Worm (Caenorhabditis elegans) whole organism, L3 larva: ENCODE data around the gene aak-1.

Experiments
- ama-1 ChIP-seq: fragments of 150-350 bp; optimal IDR thresholded peaks from 2 replicates; lab custom pipeline; 2018
- ceh-16 ChIP-seq: sonication (generic microtip); optimal IDR thresholded peaks from 2 replicates; lab custom pipeline; 2017; ENCODE audit warnings: missing biosample characterization, missing genetic modification characterization
- ceh-9 ChIP-seq: sonication (generic microtip); optimal IDR thresholded peaks from 2 replicates; lab custom pipeline; 2018; ENCODE audit warnings: missing biosample characterization, missing genetic modification characterization
- elt-1 ChIP-seq: fragments of 150-350 bp; optimal IDR thresholded peaks from 2 replicates; lab custom pipeline; 2014; ENCODE audit warnings: missing biosample characterization, missing genetic modification characterization
- elt-2 ChIP-seq: sonication (generic microtip); optimal IDR thresholded peaks from 2 replicates; lab custom pipeline; 2016; ENCODE audit warnings: missing genetic modification reagents, mild to moderate bottlenecking, missing genetic modification characterization, missing compliant biosample characterization
- elt-3 ChIP-seq, 3 experiments: fragments of 150-350 bp in 1 of 3; sonication (generic microtip) in 2 of 3; optimal IDR thresholded peaks; 2 replicates in 2 of 3; 4 replicates in 1 of 3; lab custom pipeline; 2014 to 2017; ENCODE audit warnings: missing biosample characterization in 3 of 3, missing genetic modification characterization in 3 of 3
- eor-1 ChIP-seq, 2 experiments: fragments of 150-350 bp; optimal IDR thresholded peaks; 2 replicates each; lab custom pipeline; 2014 to 2018; ENCODE audit warnings: missing biosample characterization in 2 of 2, missing genetic modification characterization in 2 of 2
- fkh-10 ChIP-seq: sonication (generic microtip); optimal IDR thresholded peaks from 2 replicates; lab custom pipeline; 2017; ENCODE audit warnings: missing biosample characterization, missing genetic modification reagents, missing genetic modification characterization
- fkh-2 ChIP-seq: fragments of 150-350 bp; optimal IDR thresholded peaks from 2 replicates; lab custom pipeline; 2014; ENCODE audit warnings: missing biosample characterization, missing genetic modification reagents, missing genetic modification characterization
- fos-1 ChIP-seq: fragments of 150-350 bp; optimal IDR thresholded peaks from 2 replicates; lab custom pipeline; 2014; ENCODE audit warnings: missing biosample characterization, missing genetic modification characterization
- hmg-11 ChIP-seq: sonication (generic microtip); optimal IDR thresholded peaks from 2 replicates; lab custom pipeline; 2016; ENCODE audit warnings: missing genetic modification characterization, missing compliant biosample characterization
- jun-1 ChIP-seq: fragments of 150-350 bp; optimal IDR thresholded peaks from 2 replicates; lab custom pipeline; 2014; ENCODE audit warnings: missing biosample characterization, missing genetic modification reagents, missing genetic modification characterization
- lin-15B ChIP-seq: fragments of 150-350 bp; optimal IDR thresholded peaks from 2 replicates; lab custom pipeline; 2014; ENCODE audit warnings: missing biosample characterization, missing genetic modification characterization
- lin-39 ChIP-seq: fragments of 150-350 bp; optimal IDR thresholded peaks from 2 replicates; lab custom pipeline; 2018; ENCODE audit warnings: missing biosample characterization, missing genetic modification reagents, missing genetic modification characterization
- lsy-12 ChIP-seq: sonication (generic microtip); optimal IDR thresholded peaks from 2 replicates; lab custom pipeline; 2016; ENCODE audit warnings: mild to moderate bottlenecking, missing genetic modification characterization, missing compliant biosample characterization
- nfya-1 ChIP-seq: sonication (generic microtip); optimal IDR thresholded peaks from 2 replicates; lab custom pipeline; 2017; ENCODE audit warnings: missing genetic modification characterization, mild to moderate bottlenecking, missing compliant biosample characterization, antibody characterized with exemption, moderate library complexity; ENCODE audit not compliant: insufficient read depth
- nhr-237 ChIP-seq: fragments of 150-350 bp; optimal IDR thresholded peaks from 2 replicates; lab custom pipeline; 2014; ENCODE audit warnings: missing biosample characterization, missing genetic modification characterization
- nhr-25 ChIP-seq: sonication (generic microtip); optimal IDR thresholded peaks from 2 replicates; lab custom pipeline; 2017; ENCODE audit warnings: missing biosample characterization, missing genetic modification characterization
- nhr-43 ChIP-seq: sonication (generic microtip); optimal IDR thresholded peaks from 2 replicates; lab custom pipeline; 2016; ENCODE audit warnings: mild to moderate bottlenecking, missing genetic modification characterization, missing compliant biosample characterization; ENCODE audit not compliant: poor library complexity, severe bottlenecking
- nhr-67 ChIP-seq: fragments of 150-350 bp; optimal IDR thresholded peaks from 2 replicates; lab custom pipeline; 2014; ENCODE audit warnings: missing biosample characterization, missing genetic modification characterization
- nhr-76 ChIP-seq: fragments of 150-350 bp; sonication (generic microtip); optimal IDR thresholded peaks from 5 replicates; lab custom pipeline; 2014; ENCODE audit warnings: missing biosample characterization, missing genetic modification characterization
- nhr-77 ChIP-seq: fragments of 150-350 bp; optimal IDR thresholded peaks from 2 replicates; lab custom pipeline; 2014; ENCODE audit warnings: missing biosample characterization, missing genetic modification characterization
- pqm-1 ChIP-seq: fragments of 150-350 bp; optimal IDR thresholded peaks from 2 replicates; lab custom pipeline; 2017; ENCODE audit warnings: missing biosample characterization, missing genetic modification characterization, inconsistent platforms
- skn-1 ChIP-seq: fragments of 150-350 bp; optimal IDR thresholded peaks from 2 replicates; lab custom pipeline; 2014; ENCODE audit warnings: missing biosample characterization, missing genetic modification characterization
- snpc-4 ChIP-seq: fragments of 150-350 bp; optimal IDR thresholded peaks from 2 replicates; lab custom pipeline; 2014; ENCODE audit warnings: missing biosample characterization, missing genetic modification characterization
- tbx-2 ChIP-seq: sonication (generic microtip); optimal IDR thresholded peaks from 2 replicates; lab custom pipeline; 2016; ENCODE audit warnings: mild to moderate bottlenecking, missing genetic modification characterization, missing compliant biosample characterization
- zag-1 ChIP-seq: fragments of 150-350 bp; optimal IDR thresholded peaks from 2 replicates; lab custom pipeline; 2014; ENCODE audit warnings: missing biosample characterization, missing genetic modification characterization
- ztf-4 ChIP-seq: fragments of 150-350 bp; optimal IDR thresholded peaks from 2 replicates; lab custom pipeline; 2014; ENCODE audit warnings: missing biosample characterization, missing genetic modification characterization

The aak-1 gene

DNA sequence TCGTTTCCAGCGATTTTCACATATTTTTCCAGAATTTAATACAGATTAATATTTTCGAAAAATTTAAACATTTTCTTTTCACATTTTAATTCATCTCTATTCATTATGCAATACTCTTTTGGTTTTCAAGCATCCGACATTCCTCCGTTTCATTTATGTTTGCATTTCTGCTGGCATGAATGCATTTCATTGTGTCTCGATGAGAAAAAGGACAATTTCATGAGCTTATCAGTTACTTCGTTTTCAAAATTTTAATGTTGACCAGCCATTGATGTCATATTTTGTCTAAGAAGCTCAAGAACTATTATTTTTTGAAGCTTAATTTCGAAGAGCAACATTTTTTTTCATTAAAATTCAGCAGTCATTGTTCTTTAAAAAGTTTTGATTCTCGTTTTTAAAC is 42.3 kb downstream of the aak-1 start:
- TF ChIP-seq nfya-1 (tag; lab: Kevin White, UChicago) (no peak), pqm-1 (peak; percentile 63), elt-2 (peak; percentile 28)
- TF ChIP-seq, all 47 proteins: peak for 2

ce11 chrIII:8717231-8717694 is 43.6 kb downstream of the aak-1 start, which contains the start of gene mrpl-11:
Gene mrpl-11 (plus strand): TSS chrIII:8717644.
- TF ChIP-seq nhr-67: no peak
- TF ChIP-seq nfya-1 (tag; lab: Kevin White, UChicago): peak; percentile 41
- peak; percentile 44 for TF ChIP-seq lin-15B
- TF ChIP-seq snpc-4 (tag; lab: Kevin White, UChicago): no peak
- TF ChIP-seq hmg-11 (tag; lab: Kevin White, UChicago): peak; percentile 43
- TF ChIP-seq lsy-12 (tag; lab: Kevin White, UChicago): no peak

DNA sequence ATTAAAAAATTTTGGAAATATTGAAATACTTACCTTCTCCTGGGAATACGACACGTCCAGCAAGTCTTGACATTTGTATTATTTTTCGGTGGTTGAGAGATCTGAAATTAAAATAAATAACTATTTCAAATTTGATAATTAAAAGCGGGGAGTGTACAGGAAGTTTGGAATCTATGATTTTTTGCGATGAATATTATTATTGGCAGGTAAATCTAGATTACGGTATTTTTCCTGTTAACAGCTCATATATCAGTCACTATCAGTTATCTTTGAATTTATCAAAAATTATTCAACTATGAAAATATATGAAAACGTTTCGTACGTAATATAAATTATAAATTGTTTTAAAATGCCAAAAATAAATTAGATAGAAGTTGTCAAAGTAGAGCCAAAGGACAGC is 44.8 kb downstream of the aak-1 start, which contains the start of gene B0303.14:
TSS of gene B0303.14 (minus strand) at position 101 of the 400 bp plus-strand sequence.
- TF ChIP-seq tbx-2 (tag; lab: Kevin White, UChicago) (no peak), ceh-16 (tag; lab: Kevin White, UChicago) (no peak), lin-39 (no peak), fkh-10 (no peak), zag-1 (tag; lab: Kevin White, UChicago) (no peak), jun-1 (no peak), elt-1 (tag; lab: Kevin White, UChicago) (no peak), eor-1 (tag; optimal IDR thresholded peaks at IDR 0.05; lab: Kevin White, UChicago) (no peak), ceh-9 (no peak), fos-1 (no peak), ztf-4 (no peak)

- no peak for TF ChIP-seq elt-2
- no peak for TF ChIP-seq nhr-237 (tag; lab: Kevin White, UChicago)
- TF ChIP-seq ceh-9: no peak
- TF ChIP-seq elt-3 (tag; optimal IDR thresholded peaks at IDR 0.05; lab: Kevin White, UChicago): no peak
- no peak for TF ChIP-seq fkh-2 (tag; lab: Kevin White, UChicago)
- TF ChIP-seq ama-1: no peak
- no peak for TF ChIP-seq lin-39
- no peak for TF ChIP-seq pqm-1
- no peak for TF ChIP-seq nhr-43 (tag; lab: Kevin White, UChicago)
- TF ChIP-seq fkh-10: no peak
- no peak for TF ChIP-seq jun-1
- TF ChIP-seq nhr-76 (tag; lab: Kevin White, UChicago): no peak
Observed at ce11 chrIII:8712968-8713367, 47.9 kb downstream of the aak-1 start.

ce11 chrIII:8710310-8710709 is 50.6 kb downstream of the aak-1 start, which contains the start of gene B0303.11:
Gene B0303.11 (minus strand): TSS chrIII:8710410.
- TF ChIP-seq lin-15B (no peak), ceh-16 (tag; lab: Kevin White, UChicago) (no peak), tbx-2 (tag; lab: Kevin White, UChicago) (no peak), lsy-12 (tag; lab: Kevin White, UChicago) (no peak), nhr-77 (tag; lab: Kevin White, UChicago) (no peak), ceh-9 (no peak), nfya-1 (tag; lab: Kevin White, UChicago) (no peak), skn-1 (tag; lab: Kevin White, UChicago) (no peak), elt-1 (tag; lab: Kevin White, UChicago) (no peak), hmg-11 (tag; lab: Kevin White, UChicago) (no peak), lin-39 (no peak), elt-3 (tag; optimal IDR thresholded peaks at IDR 0.05; lab: Kevin White, UChicago) (no peak), fkh-10 (no peak)

DNA sequence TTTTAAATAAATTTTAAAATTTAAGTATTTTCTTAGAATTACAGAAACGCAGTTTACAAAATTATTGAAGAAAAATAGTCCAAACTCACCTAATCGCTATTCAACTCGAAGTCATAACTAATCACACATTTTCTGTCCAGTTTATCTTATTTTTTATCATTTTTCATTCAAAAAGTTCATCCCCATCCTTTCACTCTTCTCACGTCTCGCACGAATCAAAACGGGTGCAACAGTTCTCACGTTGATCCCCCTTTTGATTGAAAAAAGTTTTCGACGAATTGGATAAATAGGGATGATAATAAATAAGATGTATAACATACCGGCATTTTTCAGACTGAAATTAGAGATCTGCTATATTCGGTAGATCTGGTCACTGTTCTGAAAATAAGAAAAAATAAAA is 51.2 kb downstream of the aak-1 start:
- no peak for TF ChIP-seq nhr-25 (tag; lab: Kevin White, UChicago)
- peak; percentile 15 for TF ChIP-seq nhr-43 (tag; lab: Kevin White, UChicago)
